Worm (Caenorhabditis elegans) whole organism, L2 larva: Measurements from ENCODE around the gene nfx-1.

Experiments used
- R02D3.7 ChIP-seq: fragments of 150-350 bp; optimal IDR thresholded peaks from 2 replicates; lab custom pipeline; 2014; ENCODE audit warnings: missing biosample characterization, missing genetic modification characterization
- ama-1 ChIP-seq: fragments of 150-350 bp; optimal IDR thresholded peaks from 2 replicates; lab custom pipeline; 2018; ENCODE audit warnings: inconsistent platforms
- nhr-237 ChIP-seq: fragments of 150-350 bp; optimal IDR thresholded peaks from 2 replicates; lab custom pipeline; 2014; ENCODE audit warnings: missing biosample characterization, missing genetic modification characterization
- nhr-6 ChIP-seq: fragments of 150-350 bp; optimal IDR thresholded peaks from 2 replicates; lab custom pipeline; 2014; ENCODE audit warnings: missing biosample characterization, missing genetic modification characterization

ce11 chrIII:6368524-6368923, 6.7 kb upstream of the nfx-1 start:
- TF ChIP-seq nhr-237 (tag; lab: Kevin White, UChicago) (no peak), nhr-6 (no peak), ama-1 (lab: Kevin White, UChicago) (no peak), R02D3.7 (tag; lab: Kevin White, UChicago) (no peak)
